Worm (Caenorhabditis elegans): Measurements from ENCODE around the gene fbxb-19.
"Not testable (repeated sequence)": the region's sequence is repeated elsewhere in the genome, so short reads cannot be mapped to it uniquely, and the experiment has no call there.

- not testable (repeated sequence) for TF ChIP-seq alr-1 (tag; optimal IDR thresholded peaks at IDR 0.05); unc-62 (GFP tag; optimal IDR thresholded peaks at IDR 0.05); lin-39 (tag; optimal IDR thresholded peaks at IDR 0.05); R02D3.7 (tag; optimal IDR thresholded peaks at IDR 0.05); snpc-4 (tag; optimal IDR thresholded peaks at IDR 0.05); nhr-12 (tag; optimal IDR thresholded peaks at IDR 0.05); mbf-1 (tag; optimal IDR thresholded peaks at IDR 0.05)
These were observed 27.6 kb downstream of the fbxb-19 start for ce11 chrII:1661300-1661838.

All from whole organism, L2 larva.